Worm (Caenorhabditis elegans): ENCODE results near the gene ech-4.

Gene ech-4

ce11 chrII:10819928-10820423 lies 855 bp upstream of the ech-4 start, which contains the start of gene R06F6.8:
TSS of gene R06F6.8 (minus strand) at chrII:10819978.
- TF ChIP-seq hnd-1 (tag; optimal IDR thresholded peaks at IDR 0.05) (no peak), pes-1 (GFP tag; IDR thresholded peaks at IDR 0.05) (0 out of 2 replicates have a peak, but pooled peaks have one; percentile 13)

- TF ChIP-seq pes-1 (GFP tag; IDR thresholded peaks at IDR 0.05) = peak; percentile 62; the same call in 1 of the 2 replicates
- peak; percentile 20 for TF ChIP-seq F13C5.2 (tag; optimal IDR thresholded peaks at IDR 0.05)
- no peak for TF ChIP-seq ets-7 (tag; optimal IDR thresholded peaks at IDR 0.05)
- no peak for TF ChIP-seq aly-1 (tag; optimal IDR thresholded peaks at IDR 0.05)
Observed at ce11 chrII:10824046-10824445, 3.2 kb downstream of the ech-4 start, which contains the start of the genes R06F6.12 and mix-1. TSS of gene R06F6.12 (minus strand) at chrII:10824081. TSS of gene mix-1 (plus strand) at chrII:10824246.

ce11 chrII:10829081-10829480 lies 8.2 kb downstream of the ech-4 start, which contains the start of gene VM106R.1:
TSS of gene VM106R.1 (minus strand) at chrII:10829181.
- TF ChIP-seq flt-1 (GFP tag; IDR thresholded peaks at IDR 0.05) (no peak), ceh-13 (GFP tag; optimal IDR thresholded peaks at IDR 0.05) (no peak), hmbx-1 (tag; optimal IDR thresholded peaks at IDR 0.05) (no peak), aly-1 (tag; optimal IDR thresholded peaks at IDR 0.05) (no peak), ceh-36 (tag; optimal IDR thresholded peaks at IDR 0.05) (no peak), tra-4 (tag; optimal IDR thresholded peaks at IDR 0.05) (no peak), ets-7 (tag; optimal IDR thresholded peaks at IDR 0.05) (no peak), tbx-11 (GFP tag; IDR thresholded peaks at IDR 0.05) (no peak), hmg-4 (GFP tag; optimal IDR thresholded peaks at IDR 0.05) (no peak), ama-1 (optimal IDR thresholded peaks at IDR 0.05) (no peak)

ce11 chrII:10829572-10829971 lies 8.7 kb downstream of the ech-4 start:
- TF ChIP-seq tra-4 (tag; optimal IDR thresholded peaks at IDR 0.05) = no peak

ce11 chrII:10834717-10835116 lies 13.9 kb downstream of the ech-4 start:
- TF ChIP-seq sea-1 (GFP tag; conservative IDR thresholded peaks at IDR 0.05) (no peak), ceh-13 (GFP tag; optimal IDR thresholded peaks at IDR 0.05) (no peak), hmbx-1 (tag; optimal IDR thresholded peaks at IDR 0.05) (no peak), tra-4 (tag; optimal IDR thresholded peaks at IDR 0.05) (no peak), F13C5.2 (tag; optimal IDR thresholded peaks at IDR 0.05) (no peak), ets-7 (tag; optimal IDR thresholded peaks at IDR 0.05) (no peak), hnd-1 (tag; optimal IDR thresholded peaks at IDR 0.05) (no peak)

ce11 chrII:10838550-10838949 lies 17.7 kb downstream of the ech-4 start:
- TF ChIP-seq tbx-37 (GFP tag; conservative IDR thresholded peaks at IDR 0.05) (no peak), B0310.2 (tag; optimal IDR thresholded peaks at IDR 0.05) (no peak), scrt-1 (GFP tag; IDR thresholded peaks at IDR 0.05) (no peak), ceh-13 (GFP tag; optimal IDR thresholded peaks at IDR 0.05) (no peak), ama-1 (optimal IDR thresholded peaks at IDR 0.05) (no peak), pes-1 (GFP tag; IDR thresholded peaks at IDR 0.05) (no peak), sea-1 (GFP tag; conservative IDR thresholded peaks at IDR 0.05) (no peak), hmbx-1 (tag; optimal IDR thresholded peaks at IDR 0.05) (no peak), tbx-11 (GFP tag; IDR thresholded peaks at IDR 0.05) (no peak), hnd-1 (tag; optimal IDR thresholded peaks at IDR 0.05) (no peak), ets-7 (tag; optimal IDR thresholded peaks at IDR 0.05) (no peak), flt-1 (GFP tag; IDR thresholded peaks at IDR 0.05) (no peak), aly-1 (tag; optimal IDR thresholded peaks at IDR 0.05) (no peak), tra-4 (tag; optimal IDR thresholded peaks at IDR 0.05) (no peak), F13C5.2 (tag; optimal IDR thresholded peaks at IDR 0.05) (no peak), ceh-36 (tag; optimal IDR thresholded peaks at IDR 0.05) (no peak), hmg-4 (GFP tag; optimal IDR thresholded peaks at IDR 0.05) (no peak)

- peak; percentile 96 for TF ChIP-seq flt-1 (GFP tag; IDR thresholded peaks at IDR 0.05)
- TF ChIP-seq B0310.2 (tag; optimal IDR thresholded peaks at IDR 0.05) = peak; percentile 89
- peak; percentile 96 for TF ChIP-seq aly-1 (tag; optimal IDR thresholded peaks at IDR 0.05)
- peak; percentile 91 for TF ChIP-seq hnd-1 (tag; optimal IDR thresholded peaks at IDR 0.05)
- TF ChIP-seq scrt-1 (GFP tag; IDR thresholded peaks at IDR 0.05) = peak; percentile 98
- TF ChIP-seq tbx-37 (GFP tag; conservative IDR thresholded peaks at IDR 0.05) = peak; percentile 93
- peak; percentile 94 for TF ChIP-seq tra-4 (tag; optimal IDR thresholded peaks at IDR 0.05)
- TF ChIP-seq ceh-13 (GFP tag; optimal IDR thresholded peaks at IDR 0.05) = peak; percentile 96
- peak; percentile 83 for TF ChIP-seq ets-7 (tag; optimal IDR thresholded peaks at IDR 0.05)
- peak; percentile 94 for TF ChIP-seq tbx-11 (GFP tag; IDR thresholded peaks at IDR 0.05)
- TF ChIP-seq hmbx-1 (tag; optimal IDR thresholded peaks at IDR 0.05) = peak; percentile 92
- peak; percentile 99 for TF ChIP-seq hmg-4 (GFP tag; optimal IDR thresholded peaks at IDR 0.05)
- TF ChIP-seq ama-1 (optimal IDR thresholded peaks at IDR 0.05) = peak; percentile 89
- peak; percentile 96 for TF ChIP-seq pes-1 (GFP tag; IDR thresholded peaks at IDR 0.05)
- peak; percentile 92 for TF ChIP-seq sea-1 (GFP tag; conservative IDR thresholded peaks at IDR 0.05)
- peak; percentile 97 for TF ChIP-seq F13C5.2 (tag; optimal IDR thresholded peaks at IDR 0.05)
- TF ChIP-seq ceh-36 (tag; optimal IDR thresholded peaks at IDR 0.05) = peak; percentile 96
Observed at ce11 chrII:10840067-10840466, 19.2 kb downstream of the ech-4 start.

ce11 chrII:10843527-10843926 lies 22.7 kb downstream of the ech-4 start, which contains the start of gene M106.8:
TSS of gene M106.8 (minus strand) at chrII:10843627.
- TF ChIP-seq tbx-11 (GFP tag; IDR thresholded peaks at IDR 0.05) (no peak), ceh-36 (tag; optimal IDR thresholded peaks at IDR 0.05) (no peak), ets-7 (tag; optimal IDR thresholded peaks at IDR 0.05) (no peak), aly-1 (tag; optimal IDR thresholded peaks at IDR 0.05) (no peak), tra-4 (tag; optimal IDR thresholded peaks at IDR 0.05) (no peak), ama-1 (optimal IDR thresholded peaks at IDR 0.05) (no peak)
